Fruit fly (Drosophila melanogaster) whole organism, wandering third instar larva: ENCODE measurements around the gene Pgant35A.

Experiments
- Abd-B ChIP-seq: fragments of >200 bp; optimal IDR thresholded peaks from 2 replicates; lab custom pipeline; 2017; ENCODE audit warnings: missing biosample characterization, missing genetic modification characterization
- CG32264 ChIP-seq: fragments of 200-800 bp; sonication (Bioruptor generic); optimal IDR thresholded peaks from 2 replicates; lab custom pipeline; 2016; ENCODE audit warnings: missing biosample characterization, missing genetic modification characterization
- CG9705 ChIP-seq: fragments of 200-800 bp; sonication (Bioruptor generic); optimal IDR thresholded peaks from 2 replicates; lab custom pipeline; 2018; ENCODE audit warnings: missing biosample characterization, mild to moderate bottlenecking, missing genetic modification characterization
- CrebA ChIP-seq: fragments of 200-800 bp; sonication (Bioruptor generic); optimal IDR thresholded peaks from 2 replicates; lab custom pipeline; 2016; ENCODE audit warnings: missing biosample characterization, mild to moderate bottlenecking, missing genetic modification characterization, borderline replicate concordance
- Dfd ChIP-seq: fragments of >200 bp; optimal IDR thresholded peaks from 2 replicates; lab custom pipeline; 2017; ENCODE audit warnings: missing biosample characterization, missing genetic modification characterization
- Dif ChIP-seq: fragments of 200-275, 200-300 bp; sonication (Bioruptor generic); optimal IDR thresholded peaks from 2 replicates; lab custom pipeline; 2018; ENCODE audit warnings: missing biosample characterization, missing genetic modification characterization; ENCODE audit not compliant: partially characterized antibody
- GATAd ChIP-seq: sonication (Bioruptor generic); optimal IDR thresholded peaks from 2 replicates; lab custom pipeline; 2016; ENCODE audit warnings: missing biosample characterization, missing genetic modification characterization
- HLH106 ChIP-seq: fragments of 200-800 bp; optimal IDR thresholded peaks from 3 replicates; lab custom pipeline; 2019; ENCODE audit warnings: missing biosample characterization, mild to moderate bottlenecking, missing genetic modification characterization, moderate library complexity
- Hnf4 ChIP-seq: fragments of 200-800 bp; sonication (Bioruptor generic); optimal IDR thresholded peaks from 2 replicates; lab custom pipeline; 2016; ENCODE audit warnings: missing biosample characterization, mild to moderate bottlenecking, missing genetic modification characterization
- Hr78 ChIP-seq: fragments of >200 bp; optimal IDR thresholded peaks from 2 replicates; lab custom pipeline; 2017; ENCODE audit warnings: missing biosample characterization, missing genetic modification characterization
- Hr83 ChIP-seq: fragments of 200-300 bp; sonication (Bioruptor generic); optimal IDR thresholded peaks from 2 replicates; lab custom pipeline; 2016; ENCODE audit warnings: missing biosample characterization, mild to moderate bottlenecking, missing genetic modification characterization, moderate library complexity; ENCODE audit not compliant: poor library complexity, severe bottlenecking
- Jra ChIP-seq: sonication (Bioruptor generic); optimal IDR thresholded peaks from 2 replicates; lab custom pipeline; 2016; ENCODE audit warnings: missing biosample characterization, missing genetic modification characterization
- Mio ChIP-seq: sonication (Bioruptor generic); optimal IDR thresholded peaks from 2 replicates; lab custom pipeline; 2016; ENCODE audit warnings: missing biosample characterization, missing genetic modification characterization
- Myc ChIP-seq: fragments of >200 bp; optimal IDR thresholded peaks from 2 replicates; lab custom pipeline; 2017
- N ChIP-seq: fragments of >200 bp; optimal IDR thresholded peaks from 2 replicates; lab custom pipeline; 2018; ENCODE audit warnings: missing biosample characterization, missing external identifiers, missing genetic modification characterization
- OdsH ChIP-seq: fragments of 200-800 bp; sonication (Bioruptor generic); optimal IDR thresholded peaks from 2 replicates; lab custom pipeline; 2016; ENCODE audit warnings: missing biosample characterization, mild to moderate bottlenecking, missing genetic modification characterization
- Rel ChIP-seq, 2 experiments: fragments of 200-800 bp; sonication (Bioruptor generic) in 1 of 2; optimal IDR thresholded peaks; 2 replicates in 1 of 2; 3 replicates in 1 of 2; lab custom pipeline; 2016 to 2019; ENCODE audit warnings: mild to moderate bottlenecking in 2 of 2, missing biosample characterization in 2 of 2, missing genetic modification characterization in 2 of 2, moderate library complexity in 1 of 2
- Sp1 ChIP-seq: fragments of 200-800 bp; sonication (Bioruptor generic); optimal IDR thresholded peaks from 3 replicates; lab custom pipeline; 2019; ENCODE audit warnings: missing biosample characterization, mild to moderate bottlenecking, missing genetic modification characterization, moderate library complexity
- Vsx2 ChIP-seq: fragments of 200-300, 225-300 bp; sonication (Bioruptor generic); optimal IDR thresholded peaks from 2 replicates; lab custom pipeline; 2018; ENCODE audit warnings: missing biosample characterization, missing genetic modification characterization; ENCODE audit not compliant: partially characterized antibody
- br ChIP-seq: fragments of 200-800 bp; sonication (Bioruptor generic); optimal IDR thresholded peaks from 2 replicates; lab custom pipeline; 2016; ENCODE audit warnings: missing biosample characterization, missing genetic modification characterization
- brk ChIP-seq: fragments of 200-800 bp; sonication (Bioruptor generic); optimal IDR thresholded peaks from 2 replicates; lab custom pipeline; 2016; ENCODE audit warnings: missing biosample characterization, mild to moderate bottlenecking, missing genetic modification characterization
- dl ChIP-seq, 2 experiments: fragments of 175-275, 200-275 bp in 1 of 2; fragments of 200-275 bp in 1 of 2; sonication (Bioruptor generic); optimal IDR thresholded peaks; lab custom pipeline; 2018; ENCODE audit warnings: mild to moderate bottlenecking in 2 of 2, missing biosample characterization in 2 of 2, missing genetic modification characterization in 2 of 2, moderate library complexity in 2 of 2; ENCODE audit not compliant: partially characterized antibody in 2 of 2, insufficient read depth in 1 of 2
- dmrt93B ChIP-seq: fragments of 200-800 bp; sonication (Bioruptor generic); optimal IDR thresholded peaks from 2 replicates; lab custom pipeline; 2018; ENCODE audit warnings: missing biosample characterization, mild to moderate bottlenecking, missing genetic modification characterization
- dsf ChIP-seq: sonication (Bioruptor generic); optimal IDR thresholded peaks from 2 replicates; lab custom pipeline; 2016; ENCODE audit warnings: missing biosample characterization, missing genetic modification characterization, borderline replicate concordance
- ey ChIP-seq: fragments of 200-800 bp; sonication (Bioruptor generic); optimal IDR thresholded peaks from 2 replicates; lab custom pipeline; 2016; ENCODE audit warnings: missing biosample characterization, missing genetic modification characterization
- foxo ChIP-seq, 2 experiments: fragments of 200-800 bp; sonication (Bioruptor generic); optimal IDR thresholded peaks; 2 replicates in 1 of 2; 3 replicates in 1 of 2; lab custom pipeline; 2016 to 2017; ENCODE audit warnings: missing biosample characterization in 2 of 2, missing genetic modification characterization in 2 of 2
- fru ChIP-seq: fragments of 200-800 bp; sonication (Bioruptor generic); optimal IDR thresholded peaks from 3 replicates; lab custom pipeline; 2016; ENCODE audit warnings: missing biosample characterization, mild to moderate bottlenecking, missing genetic modification characterization
- h ChIP-seq: fragments of 200-800 bp; sonication (Bioruptor generic); optimal IDR thresholded peaks from 3 replicates; lab custom pipeline; 2016; ENCODE audit warnings: missing biosample characterization, mild to moderate bottlenecking, missing genetic modification characterization
- jim ChIP-seq: fragments of 175-275, 200-325 bp; sonication (Bioruptor generic); optimal IDR thresholded peaks from 2 replicates; lab custom pipeline; 2016; ENCODE audit warnings: missing biosample characterization, mild to moderate bottlenecking, missing genetic modification characterization
- lola ChIP-seq: fragments of >200 bp; optimal IDR thresholded peaks from 2 replicates; lab custom pipeline; 2017; ENCODE audit warnings: missing biosample characterization, missing genetic modification characterization
- pan ChIP-seq: fragments of >200 bp; optimal IDR thresholded peaks from 2 replicates; lab custom pipeline; 2017
- psq ChIP-seq: fragments of 200-800 bp; sonication (Bioruptor generic); optimal IDR thresholded peaks from 3 replicates; lab custom pipeline; 2017; ENCODE audit warnings: missing biosample characterization, mild to moderate bottlenecking, missing genetic modification characterization, moderate library complexity
- rgr ChIP-seq: fragments of 200-800 bp; sonication (Bioruptor generic); optimal IDR thresholded peaks from 3 replicates; lab custom pipeline; 2016; ENCODE audit warnings: missing biosample characterization, mild to moderate bottlenecking, missing genetic modification characterization
- sage ChIP-seq: fragments of 200-800 bp; sonication (Bioruptor generic); optimal IDR thresholded peaks from 2 replicates; lab custom pipeline; 2016; ENCODE audit warnings: missing biosample characterization, mild to moderate bottlenecking, missing genetic modification characterization
- sv ChIP-seq: fragments of 200-800 bp; sonication (Bioruptor generic); optimal IDR thresholded peaks from 3 replicates; lab custom pipeline; 2016; ENCODE audit warnings: missing biosample characterization, missing genetic modification characterization
- tai ChIP-seq: sonication (Bioruptor generic); optimal IDR thresholded peaks from 2 replicates; lab custom pipeline; 2016; ENCODE audit warnings: missing biosample characterization, missing genetic modification characterization
- usp ChIP-seq: fragments of >200 bp; optimal IDR thresholded peaks from 2 replicates; lab custom pipeline; 2017; ENCODE audit warnings: missing biosample characterization, missing genetic modification characterization
- woc ChIP-seq: sonication (Bioruptor generic); optimal IDR thresholded peaks from 2 replicates; lab custom pipeline; 2016; ENCODE audit warnings: missing biosample characterization, mild to moderate bottlenecking, missing genetic modification characterization

Gene Pgant35A

dm6 chr2L:14372254-14372717, 13.2 kb downstream of the Pgant35A start:
- no peak for TF ChIP-seq Dfd (GFP tag; lab: Kevin White, UChicago)
- TF ChIP-seq GATAd (GFP tag; lab: Kevin White, UChicago) = no peak
- no peak for TF ChIP-seq Abd-B (GFP tag; lab: Kevin White, UChicago)
- no peak for TF ChIP-seq ey (GFP tag; lab: Kevin White, UChicago)
- no peak for TF ChIP-seq CG32264
- TF ChIP-seq sv (GFP tag; lab: Kevin White, UChicago) = no peak
- TF ChIP-seq CrebA = no peak
- TF ChIP-seq Dif (GFP tag; lab: Kevin White, UChicago) = no peak
- no peak for TF ChIP-seq OdsH (GFP tag; lab: Kevin White, UChicago)
- no peak for TF ChIP-seq Rel (GFP tag; optimal IDR thresholded peaks at IDR 0.05; lab: Kevin White, UChicago)
- no peak for TF ChIP-seq Rel (tag; optimal IDR thresholded peaks at IDR 0.05; lab: Kevin White, UChicago)
- peak; percentile 37 for TF ChIP-seq Hnf4 (GFP tag; lab: Kevin White, UChicago)
- no peak for TF ChIP-seq dmrt93B (GFP tag; lab: Kevin White, UChicago)
- TF ChIP-seq brk (GFP tag; lab: Kevin White, UChicago) = no peak
- no peak for TF ChIP-seq Hr83 (GFP tag; lab: Kevin White, UChicago)
- TF ChIP-seq rgr (GFP tag; lab: Kevin White, UChicago) = no peak
- TF ChIP-seq CG9705 (GFP tag; lab: Kevin White, UChicago) = no peak
- TF ChIP-seq sage (GFP tag; lab: Kevin White, UChicago) = no peak
- no peak for TF ChIP-seq Vsx2 (GFP tag; lab: Kevin White, UChicago)
- TF ChIP-seq tai (GFP tag; lab: Kevin White, UChicago) = peak; percentile 19
- TF ChIP-seq HLH106 (tag; lab: Kevin White, UChicago) = no peak
- no peak for TF ChIP-seq N (GFP tag; lab: Kevin White, UChicago)
- no peak for TF ChIP-seq Myc (lab: Kevin White, UChicago)
- no peak for TF ChIP-seq Sp1 (GFP tag; lab: Kevin White, UChicago)
- no peak for TF ChIP-seq Jra
- TF ChIP-seq usp (GFP tag; lab: Kevin White, UChicago) = no peak
- no peak for TF ChIP-seq h (GFP tag; lab: Kevin White, UChicago)
- TF ChIP-seq Hr78 (GFP tag; lab: Kevin White, UChicago) = no peak
- no peak for TF ChIP-seq dl (GFP tag; optimal IDR thresholded peaks at IDR 0.05; lab: Kevin White, UChicago; ENCODE audit: insufficient read depth in 1 of 2, partially characterized antibody in 2 of 2)
- no peak for TF ChIP-seq lola (GFP tag; lab: Kevin White, UChicago)
- no peak for TF ChIP-seq woc (GFP tag; lab: Kevin White, UChicago)
- peak in 1 of 2 experiments; percentile 5 for TF ChIP-seq foxo (GFP tag; optimal IDR thresholded peaks at IDR 0.05; lab: Kevin White, UChicago)
- no peak for TF ChIP-seq dsf (GFP tag; lab: Kevin White, UChicago)
- TF ChIP-seq br (GFP tag; lab: Kevin White, UChicago) = peak; percentile 18
- TF ChIP-seq pan (lab: Kevin White, UChicago) = no peak
- TF ChIP-seq fru = peak; percentile 27
- peak; percentile 8 for TF ChIP-seq psq (GFP tag; lab: Kevin White, UChicago)
- no peak for TF ChIP-seq Mio (GFP tag; lab: Kevin White, UChicago)
- TF ChIP-seq jim (GFP tag; lab: Kevin White, UChicago) = no peak

DNA sequence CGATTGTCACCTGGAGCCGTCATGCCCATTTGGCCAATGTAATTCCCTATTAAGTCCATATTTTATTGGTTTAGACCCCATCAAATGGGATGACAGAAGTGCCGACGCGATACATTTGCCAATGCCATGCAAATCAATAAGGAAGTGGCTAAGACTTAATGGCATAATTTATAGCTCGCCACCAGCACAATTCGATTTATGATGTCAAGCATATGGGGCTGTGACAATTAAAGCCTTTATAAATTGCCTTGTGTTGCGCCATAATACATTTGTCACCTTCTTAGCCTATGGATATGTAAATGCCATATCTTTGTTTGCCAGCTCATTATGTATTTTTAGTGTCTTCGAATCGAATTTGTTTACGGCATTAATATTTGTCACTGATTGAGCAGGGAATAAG, 14.2 kb downstream of the Pgant35A start:
- TF ChIP-seq br (GFP tag; lab: Kevin White, UChicago) = no peak
- TF ChIP-seq dsf (GFP tag; lab: Kevin White, UChicago) = no peak
- no peak for TF ChIP-seq GATAd (GFP tag; lab: Kevin White, UChicago)
- no peak for TF ChIP-seq Vsx2 (GFP tag; lab: Kevin White, UChicago)
- TF ChIP-seq psq (GFP tag; lab: Kevin White, UChicago) = no peak
- TF ChIP-seq brk (GFP tag; lab: Kevin White, UChicago) = no peak
- TF ChIP-seq Hr83 (GFP tag; lab: Kevin White, UChicago) = no peak
